Worm (Caenorhabditis elegans) whole organism, L2 larva: ENCODE results near the gene C24H10.3.

Experiments used
- F13H6.1 ChIP-seq: sonication (generic microtip); optimal IDR thresholded peaks from 2 replicates; lab custom pipeline; 2016; ENCODE audit warnings: missing genetic modification characterization, missing compliant biosample characterization
- R02D3.7 ChIP-seq: fragments of 150-350 bp; optimal IDR thresholded peaks from 2 replicates; lab custom pipeline; 2014; ENCODE audit warnings: missing biosample characterization, missing genetic modification characterization
- Y55F3AM.14 ChIP-seq: fragments of 200-800 bp; sonication (Bioruptor generic); optimal IDR thresholded peaks from 2 replicates; lab custom pipeline; 2018; ENCODE audit warnings: mild to moderate bottlenecking, missing genetic modification characterization, missing compliant biosample characterization
- ZK546.5 ChIP-seq: sonication (generic microtip); optimal IDR thresholded peaks from 2 replicates; lab custom pipeline; 2017; ENCODE audit warnings: missing biosample characterization, missing genetic modification characterization
- alr-1 ChIP-seq: fragments of 150-350 bp; optimal IDR thresholded peaks from 2 replicates; lab custom pipeline; 2014; ENCODE audit warnings: missing biosample characterization, missing genetic modification characterization
- aly-2 ChIP-seq: fragments of 150-350 bp; optimal IDR thresholded peaks from 2 replicates; lab custom pipeline; 2014; ENCODE audit warnings: missing biosample characterization, missing genetic modification characterization
- ama-1 ChIP-seq: fragments of 150-350 bp; optimal IDR thresholded peaks from 2 replicates; lab custom pipeline; 2018; ENCODE audit warnings: inconsistent platforms
- blmp-1 ChIP-seq: sonication (generic microtip); optimal IDR thresholded peaks from 2 replicates; lab custom pipeline; 2017; ENCODE audit warnings: missing genetic modification characterization, mild to moderate bottlenecking, missing compliant biosample characterization, antibody characterized with exemption, moderate library complexity; ENCODE audit not compliant: insufficient read depth
- ceh-82 ChIP-seq: fragments of 150-350 bp; optimal IDR thresholded peaks from 2 replicates; lab custom pipeline; 2014; ENCODE audit warnings: missing biosample characterization, missing genetic modification characterization
- crh-2 ChIP-seq: sonication (generic microtip); optimal IDR thresholded peaks from 2 replicates; lab custom pipeline; 2017; ENCODE audit warnings: missing biosample characterization, missing genetic modification characterization
- dmd-4 ChIP-seq: sonication (generic microtip); optimal IDR thresholded peaks from 2 replicates; lab custom pipeline; 2017; ENCODE audit warnings: missing biosample characterization, missing genetic modification characterization
- elt-1 ChIP-seq: fragments of 150-350 bp; optimal IDR thresholded peaks from 2 replicates; lab custom pipeline; 2014; ENCODE audit warnings: missing biosample characterization, missing genetic modification characterization
- elt-3 ChIP-seq: sonication (generic microtip); optimal IDR thresholded peaks from 2 replicates; lab custom pipeline; 2017; ENCODE audit warnings: missing biosample characterization, missing genetic modification characterization
- fos-1 ChIP-seq: fragments of 150-350 bp; optimal IDR thresholded peaks from 2 replicates; lab custom pipeline; 2014; ENCODE audit warnings: missing biosample characterization, missing genetic modification characterization
- gmeb-1 ChIP-seq: fragments of 150-350 bp; optimal IDR thresholded peaks from 2 replicates; lab custom pipeline; 2014; ENCODE audit warnings: missing biosample characterization, missing genetic modification characterization
- lin-11 ChIP-seq: fragments of 150-350 bp; sonication (generic microtip); optimal IDR thresholded peaks from 2 replicates; lab custom pipeline; 2014; ENCODE audit warnings: missing biosample characterization, missing genetic modification characterization, inconsistent platforms, mixed read lengths
- lin-13 ChIP-seq: fragments of 150-350 bp; optimal IDR thresholded peaks from 2 replicates; lab custom pipeline; 2014; ENCODE audit warnings: missing biosample characterization, missing genetic modification reagents, missing genetic modification characterization
- mbf-1 ChIP-seq: sonication (generic microtip); optimal IDR thresholded peaks from 2 replicates; lab custom pipeline; 2017; ENCODE audit warnings: missing biosample characterization, missing genetic modification characterization
- mdl-1 ChIP-seq, 2 experiments: fragments of 150-350 bp in 1 of 2; sonication (generic microtip) in 1 of 2; optimal IDR thresholded peaks; 2 replicates each; lab custom pipeline; 2017; ENCODE audit warnings: missing biosample characterization in 2 of 2, missing genetic modification characterization in 2 of 2
- nhr-12 ChIP-seq: fragments of 150-350 bp; optimal IDR thresholded peaks from 2 replicates; lab custom pipeline; 2014; ENCODE audit warnings: missing biosample characterization, missing genetic modification characterization
- nhr-129 ChIP-seq: fragments of 150-350 bp; optimal IDR thresholded peaks from 2 replicates; lab custom pipeline; 2014; ENCODE audit warnings: missing biosample characterization, missing genetic modification characterization
- nhr-21 ChIP-seq: fragments of 150-350 bp; optimal IDR thresholded peaks from 2 replicates; lab custom pipeline; 2014; ENCODE audit warnings: missing biosample characterization, missing genetic modification characterization
- nhr-23 ChIP-seq: fragments of 150-350 bp; optimal IDR thresholded peaks from 2 replicates; lab custom pipeline; 2014; ENCODE audit warnings: missing biosample characterization, missing genetic modification reagents, missing genetic modification characterization
- nhr-237 ChIP-seq: fragments of 150-350 bp; optimal IDR thresholded peaks from 2 replicates; lab custom pipeline; 2014; ENCODE audit warnings: missing biosample characterization, missing genetic modification characterization
- nhr-25 ChIP-seq: fragments of 150-350 bp; sonication (generic microtip); optimal IDR thresholded peaks from 3 replicates; lab custom pipeline; 2014; ENCODE audit warnings: missing biosample characterization, missing genetic modification characterization
- nhr-6 ChIP-seq: fragments of 150-350 bp; optimal IDR thresholded peaks from 2 replicates; lab custom pipeline; 2014; ENCODE audit warnings: missing biosample characterization, missing genetic modification characterization
- skn-1 ChIP-seq: sonication (generic microtip); optimal IDR thresholded peaks from 2 replicates; lab custom pipeline; 2017; ENCODE audit warnings: missing biosample characterization, missing genetic modification characterization
- sma-3 ChIP-seq: sonication (generic microtip); optimal IDR thresholded peaks from 2 replicates; lab custom pipeline; 2016; ENCODE audit warnings: missing genetic modification reagents, missing genetic modification characterization, missing compliant biosample characterization
- sma-9 ChIP-seq, 2 experiments: fragments of 150-350 bp in 1 of 2; sonication (generic microtip) in 1 of 2; optimal IDR thresholded peaks; 2 replicates each; lab custom pipeline; 2014 to 2016; ENCODE audit warnings: missing genetic modification characterization in 2 of 2, mild to moderate bottlenecking in 1 of 2, missing biosample characterization in 1 of 2, missing compliant biosample characterization in 1 of 2, missing genetic modification reagents in 1 of 2, moderate library complexity in 1 of 2
- snpc-4 ChIP-seq: fragments of 150-350 bp; optimal IDR thresholded peaks from 2 replicates; lab custom pipeline; 2014; ENCODE audit warnings: missing biosample characterization, missing genetic modification characterization
- zag-1 ChIP-seq: fragments of 150-350 bp; optimal IDR thresholded peaks from 2 replicates; lab custom pipeline; 2014; ENCODE audit warnings: missing biosample characterization, missing genetic modification characterization
- ztf-1 ChIP-seq: fragments of 200-800 bp; sonication (Bioruptor generic); conservative IDR thresholded peaks from 2 replicates; pipeline ENCODE4 v1.3.6; 2022; ENCODE audit warnings: missing genetic modification characterization, missing compliant biosample characterization
- ztf-11 ChIP-seq: sonication (generic microtip); optimal IDR thresholded peaks from 2 replicates; lab custom pipeline; 2017; ENCODE audit warnings: missing biosample characterization, missing genetic modification characterization
- ztf-4 ChIP-seq: fragments of 150-350 bp; optimal IDR thresholded peaks from 2 replicates; lab custom pipeline; 2014; ENCODE audit warnings: missing biosample characterization, missing genetic modification characterization

Gene C24H10.3

DNA sequence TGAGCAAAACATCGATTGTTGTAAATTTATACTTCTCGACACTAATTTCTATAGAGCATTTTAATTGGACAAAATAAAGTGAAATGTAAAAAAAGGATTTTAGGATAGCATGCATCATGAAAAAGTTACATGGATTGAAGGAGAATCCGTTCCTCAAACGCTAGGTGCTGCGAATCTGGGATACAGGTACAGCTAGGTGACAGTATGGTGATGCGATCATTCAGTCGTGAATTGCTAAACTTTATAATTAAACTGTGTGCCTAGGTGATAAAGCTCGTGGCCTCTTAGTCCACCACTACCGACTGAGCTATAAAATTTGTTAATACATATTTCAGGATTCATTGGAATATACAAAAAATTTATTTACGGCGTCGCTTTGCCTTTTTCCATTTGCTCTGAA lies 5.7 kb downstream of the C24H10.3 start:
- no peak for TF ChIP-seq mbf-1 (tag; lab: Kevin White, UChicago)
- TF ChIP-seq snpc-4 = no peak
- no peak for TF ChIP-seq ama-1
- TF ChIP-seq nhr-237 (tag; lab: Kevin White, UChicago) = no peak
- TF ChIP-seq nhr-23 (tag; lab: Kevin White, UChicago) = no peak
- no peak for TF ChIP-seq nhr-129 (tag; lab: Kevin White, UChicago)
- TF ChIP-seq alr-1 (tag; lab: Kevin White, UChicago) = no peak
- TF ChIP-seq elt-3 (tag; lab: Kevin White, UChicago) = no peak
- no peak for TF ChIP-seq elt-1 (tag; lab: Kevin White, UChicago)
- TF ChIP-seq, all 48 proteins: peak for 0

DNA sequence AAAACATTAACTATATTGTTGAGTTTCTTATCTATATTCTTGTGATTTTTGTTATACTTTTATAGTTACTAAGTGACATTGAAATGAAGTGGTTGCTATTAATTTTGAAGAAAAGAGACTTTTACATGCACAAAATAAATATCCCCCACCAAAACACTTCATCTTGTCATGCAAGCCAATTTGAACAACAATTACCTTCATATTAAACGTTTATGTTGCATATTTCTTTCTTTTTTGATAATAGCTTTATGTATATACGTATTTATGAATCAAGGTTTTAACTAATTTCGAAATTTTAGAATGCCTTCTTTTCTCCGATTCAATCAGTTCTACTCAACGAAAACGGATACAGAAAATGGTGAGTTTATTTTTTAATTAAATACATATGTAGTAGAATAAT lies 6.9 kb downstream of the C24H10.3 start, which contains the start of gene clc-7:
TSS of gene clc-7 (plus strand) at position 301 of the 400 bp plus-strand sequence.
- no peak for TF ChIP-seq ama-1
- TF ChIP-seq Y55F3AM.14 (GFP tag; lab: Kevin White, UChicago) = no peak
- no peak for TF ChIP-seq nhr-237 (tag; lab: Kevin White, UChicago)
- no peak for TF ChIP-seq nhr-129 (tag; lab: Kevin White, UChicago)
- TF ChIP-seq gmeb-1 (tag; lab: Kevin White, UChicago) = no peak
- TF ChIP-seq nhr-6 (tag; lab: Kevin White, UChicago) = no peak
- TF ChIP-seq zag-1 (tag; lab: Kevin White, UChicago) = no peak
- no peak for TF ChIP-seq nhr-25 (tag; lab: Kevin White, UChicago)
- no peak for TF ChIP-seq lin-13 (GFP tag; lab: Kevin White, UChicago)
- no peak for TF ChIP-seq fos-1 (tag; lab: Kevin White, UChicago)
- no peak for TF ChIP-seq nhr-12
- TF ChIP-seq elt-3 (tag; lab: Kevin White, UChicago) = no peak
- TF ChIP-seq lin-11 (tag; lab: Kevin White, UChicago) = no peak
- TF ChIP-seq snpc-4 = no peak
- TF ChIP-seq ztf-1 (GFP tag; lab: Robert Waterston, UW) = no peak
- no peak for TF ChIP-seq elt-1 (tag; lab: Kevin White, UChicago)
- no peak for TF ChIP-seq alr-1 (tag; lab: Kevin White, UChicago)
- TF ChIP-seq ceh-82 (tag; lab: Kevin White, UChicago) = no peak
- TF ChIP-seq sma-3 (GFP tag; lab: Kevin White, UChicago) = no peak
- no peak for TF ChIP-seq ztf-11 (tag; lab: Kevin White, UChicago)
- TF ChIP-seq, all 48 proteins: peak for 0

DNA sequence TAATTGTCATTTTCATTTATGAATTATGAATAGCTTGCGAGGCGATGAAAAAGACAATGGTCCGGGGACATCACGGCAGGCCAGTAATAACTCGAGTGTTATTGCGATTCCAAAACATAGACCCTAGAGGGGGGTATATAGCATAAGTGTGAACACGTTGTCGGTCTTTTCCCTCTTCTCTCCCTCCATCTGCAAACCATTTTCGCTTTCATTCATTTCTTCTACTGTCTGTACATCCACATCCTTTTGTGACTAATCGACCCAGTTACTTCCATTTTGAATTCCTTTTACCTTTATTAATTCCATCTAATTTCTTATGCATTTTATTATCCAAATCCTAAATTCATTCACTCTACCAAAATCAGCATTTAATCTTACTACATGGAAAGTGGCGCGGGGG lies 10.2 kb downstream of the C24H10.3 start:
- TF ChIP-seq blmp-1 (tag; lab: Kevin White, UChicago) (peak; percentile 73), elt-1 (tag; lab: Kevin White, UChicago) (no peak)

ce11 chrX:5073895-5074294 lies 13.0 kb downstream of the C24H10.3 start:
- TF ChIP-seq nhr-25 (tag; lab: Kevin White, UChicago) = peak; percentile 19
- no peak for TF ChIP-seq sma-3 (GFP tag; lab: Kevin White, UChicago)
- TF ChIP-seq aly-2 (tag; lab: Kevin White, UChicago) = no peak
- TF ChIP-seq, all 48 proteins: peak for 1

DNA sequence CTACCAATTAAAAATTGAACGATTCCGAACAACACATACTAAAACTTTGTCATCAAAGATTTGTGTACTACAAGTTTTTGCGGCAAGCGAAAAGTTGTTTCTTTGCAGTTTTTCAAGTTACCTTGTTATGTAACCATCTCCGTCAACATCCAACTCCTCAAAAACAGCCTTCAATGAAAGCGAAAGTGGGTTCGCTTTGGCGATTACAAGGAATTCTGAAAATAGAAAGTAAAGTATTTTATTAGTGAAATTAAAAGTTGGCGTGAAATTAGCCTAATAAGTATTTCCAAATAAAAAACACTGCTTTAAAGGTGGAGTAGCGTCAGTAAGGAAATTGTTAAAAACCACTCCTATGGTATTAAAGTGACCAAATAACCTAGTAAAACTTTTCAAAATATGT lies 14.7 kb downstream of the C24H10.3 start:
- TF ChIP-seq nhr-129 (tag; lab: Kevin White, UChicago) = no peak
- no peak for TF ChIP-seq zag-1 (tag; lab: Kevin White, UChicago)
- no peak for TF ChIP-seq dmd-4 (tag; lab: Kevin White, UChicago)
- peak; percentile 71 for TF ChIP-seq nhr-25 (tag; lab: Kevin White, UChicago)
- TF ChIP-seq nhr-6 (tag; lab: Kevin White, UChicago) = no peak
- TF ChIP-seq mbf-1 (tag; lab: Kevin White, UChicago) = no peak
- TF ChIP-seq blmp-1 (tag; lab: Kevin White, UChicago) = peak; percentile 73
- no peak for TF ChIP-seq ztf-11 (tag; lab: Kevin White, UChicago)

ce11 chrX:5077696-5078343 lies 17.0 kb downstream of the C24H10.3 start, which contains the start of gene cal-5:
Gene cal-5, minus strand, starts transcription at chrX:5077961.
- peak; percentile 35 for TF ChIP-seq Y55F3AM.14 (GFP tag; lab: Kevin White, UChicago)
- peak; percentile 47 for TF ChIP-seq blmp-1 (tag; lab: Kevin White, UChicago)
- no peak for TF ChIP-seq ceh-82 (tag; lab: Kevin White, UChicago)
- TF ChIP-seq skn-1 = no peak
- peak; percentile 36 for TF ChIP-seq sma-9 (GFP tag; optimal IDR thresholded peaks at IDR 0.05; lab: Kevin White, UChicago)
- no peak for TF ChIP-seq sma-9 (tag; optimal IDR thresholded peaks at IDR 0.05; lab: Kevin White, UChicago)
- TF ChIP-seq ZK546.5 (tag; lab: Kevin White, UChicago) = no peak
- TF ChIP-seq R02D3.7 (tag; lab: Kevin White, UChicago) = no peak
- TF ChIP-seq F13H6.1 (tag; lab: Kevin White, UChicago) = peak; percentile 41
- TF ChIP-seq sma-3 (GFP tag; lab: Kevin White, UChicago) = peak; percentile 51
- peak; percentile 12 for TF ChIP-seq nhr-129 (tag; lab: Kevin White, UChicago)
- peak; percentile 49 for TF ChIP-seq fos-1 (tag; lab: Kevin White, UChicago)
- TF ChIP-seq mdl-1 (tag; optimal IDR thresholded peaks at IDR 0.05; lab: Kevin White, UChicago) = peak in 1 of 2 experiments; percentile 4
- no peak for TF ChIP-seq nhr-23 (tag; lab: Kevin White, UChicago)
- TF ChIP-seq lin-11 (tag; lab: Kevin White, UChicago) = no peak
- TF ChIP-seq ztf-4 (tag; lab: Kevin White, UChicago) = no peak
- TF ChIP-seq nhr-237 (tag; lab: Kevin White, UChicago) = no peak
- TF ChIP-seq crh-2 (tag; lab: Kevin White, UChicago) = peak; percentile 27
- TF ChIP-seq nhr-6 (tag; lab: Kevin White, UChicago) = no peak
- TF ChIP-seq ama-1 = peak; percentile 45
- TF ChIP-seq nhr-21 (tag; lab: Kevin White, UChicago) = peak; percentile 71
